Worm (Caenorhabditis elegans) whole organism, midembryonic: ENCODE data around the gene F41H10.2.
"Not testable (repeated sequence)": the region's sequence is repeated elsewhere in the genome, so short reads cannot be mapped to it uniquely, and the experiment has no call there.

Source experiments
- T22C8.4 ChIP-seq: fragments of 200-800 bp; sonication (Bioruptor generic); IDR thresholded peaks from 2 replicates; pipeline ENCODE4 v1.3.6; 2022; ENCODE audit warnings: missing genetic modification characterization, missing compliant biosample characterization
- flt-1 ChIP-seq: fragments of 200-800 bp; sonication (Bioruptor generic); IDR thresholded peaks from 2 replicates; pipeline ENCODE4 v1.3.6; 2022; ENCODE audit warnings: missing genetic modification characterization, missing compliant biosample characterization
- klf-2 ChIP-seq: fragments of 200-800 bp; sonication (Bioruptor generic); conservative IDR thresholded peaks from 2 replicates; pipeline ENCODE4 v1.3.6; 2022; ENCODE audit warnings: missing genetic modification reagents, missing genetic modification characterization, missing compliant biosample characterization
- med-1 ChIP-seq: sonication (generic microtip); optimal IDR thresholded peaks from 2 replicates; lab custom pipeline; 2017; ENCODE audit warnings: missing genetic modification characterization, mild to moderate bottlenecking, missing compliant biosample characterization, antibody characterized with exemption, missing genetic modification reagents; ENCODE audit not compliant: insufficient read depth
- ref-1 ChIP-seq: fragments of 200-800 bp; sonication (Bioruptor generic); conservative IDR thresholded peaks from 2 replicates; pipeline ENCODE4 v1.3.6; 2022; ENCODE audit warnings: missing genetic modification reagents, missing genetic modification characterization, missing compliant biosample characterization
- tab-1 ChIP-seq: fragments of 200-800 bp; sonication (Bioruptor generic); IDR thresholded peaks from 2 replicates; pipeline ENCODE4 v1.3.6; 2022; ENCODE audit warnings: missing genetic modification characterization, missing compliant biosample characterization
- ztf-23 ChIP-seq: fragments of 200-800 bp; sonication (Bioruptor generic); IDR thresholded peaks from 2 replicates; pipeline ENCODE4 v1.3.6; 2022; ENCODE audit warnings: missing genetic modification reagents, missing genetic modification characterization, missing compliant biosample characterization

DNA sequence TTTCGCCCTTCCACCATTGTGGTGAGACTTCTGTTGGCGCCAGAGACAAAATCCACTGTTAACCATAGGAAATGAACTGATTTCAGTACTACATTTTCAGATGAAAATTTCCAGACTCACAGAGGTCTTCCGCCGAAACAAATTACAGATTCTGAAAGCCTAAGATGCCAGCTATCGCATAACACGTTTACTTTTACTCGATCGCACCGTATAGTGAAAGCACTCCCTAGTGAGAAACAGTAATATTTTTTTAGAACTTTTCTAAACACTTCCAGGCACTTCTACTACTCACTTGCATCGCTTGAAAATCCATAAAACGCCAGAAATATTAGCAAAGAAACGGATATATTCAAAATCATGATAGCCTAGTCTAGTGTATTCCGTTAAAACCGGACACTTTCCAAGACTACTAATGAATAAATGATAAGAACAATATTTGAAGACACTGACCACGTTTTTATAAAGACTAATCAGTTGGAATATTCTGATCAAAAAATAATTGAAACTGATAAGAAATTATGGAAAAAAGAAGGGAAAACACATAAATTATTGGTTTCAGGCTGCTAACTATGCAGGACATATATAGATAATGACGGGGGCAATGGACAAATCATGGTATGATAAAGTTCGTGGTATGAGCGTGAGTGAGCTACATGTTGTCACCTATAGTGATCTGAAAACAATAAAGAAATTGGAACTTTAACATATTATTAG, 30.8 kb upstream of the F41H10.2 start, which contains the start of gene gba-4:
- not testable (repeated sequence) for TF ChIP-seq flt-1; klf-2 (GFP tag; lab: Robert Waterston, UW); ref-1 (GFP tag; lab: Robert Waterston, UW); T22C8.4 (GFP tag; lab: Robert Waterston, UW); ztf-23; med-1 (GFP tag; lab: Kevin White, UChicago); tab-1 (GFP tag; lab: Robert Waterston, UW)
